Worm (Caenorhabditis elegans) whole organism, young adult: ENCODE measurements around the gene nhr-260.

ENCODE experiments used
- B0261.1 ChIP-seq: sonication (generic microtip); optimal IDR thresholded peaks from 2 replicates; lab custom pipeline; 2016; ENCODE audit warnings: mild to moderate bottlenecking, missing genetic modification characterization, moderate library complexity, missing compliant biosample characterization
- C17E4.6 ChIP-seq: fragments of 200-800 bp; sonication (Bioruptor generic); IDR thresholded peaks from 2 replicates; pipeline ENCODE4 v1.3.6; 2022; ENCODE audit warnings: missing genetic modification reagents, missing genetic modification characterization, missing compliant biosample characterization
- F10E7.11 ChIP-seq: sonication (generic microtip); optimal IDR thresholded peaks from 2 replicates; lab custom pipeline; 2017; ENCODE audit warnings: mild to moderate bottlenecking, missing genetic modification characterization, moderate library complexity, missing compliant biosample characterization
- F22D6.2 ChIP-seq: sonication (generic microtip); optimal IDR thresholded peaks from 2 replicates; lab custom pipeline; 2016; ENCODE audit warnings: mild to moderate bottlenecking, missing genetic modification characterization, missing compliant biosample characterization
- F37B4.10 ChIP-seq: fragments of 200-800 bp; sonication (Bioruptor generic); IDR thresholded peaks from 2 replicates; pipeline ENCODE4 v1.3.6; 2022; ENCODE audit warnings: missing genetic modification characterization, missing compliant biosample characterization
- F49E8.2 ChIP-seq: sonication (generic microtip); optimal IDR thresholded peaks from 3 replicates; lab custom pipeline; 2017; ENCODE audit warnings: missing genetic modification characterization, mild to moderate bottlenecking, missing compliant biosample characterization, antibody characterized with exemption, moderate library complexity; ENCODE audit not compliant: insufficient read depth
- K11D2.4 ChIP-seq: fragments of 200-800 bp; sonication (Bioruptor generic); IDR thresholded peaks from 2 replicates; pipeline ENCODE4 v1.3.6; 2022; ENCODE audit warnings: missing genetic modification reagents, missing genetic modification characterization, missing compliant biosample characterization
- K12H6.12 ChIP-seq: fragments of 200-800 bp; sonication (Bioruptor generic); optimal IDR thresholded peaks from 2 replicates; lab custom pipeline; 2018; ENCODE audit warnings: mild to moderate bottlenecking, missing genetic modification characterization, missing compliant biosample characterization
- Y53F4B.3 ChIP-seq: fragments of 200-800 bp; sonication (Bioruptor generic); IDR thresholded peaks from 2 replicates; pipeline ENCODE4 v1.3.6; 2022; ENCODE audit warnings: missing genetic modification reagents, missing genetic modification characterization, missing compliant biosample characterization
- Y53G8AR.9 ChIP-seq: fragments of 200-800 bp; sonication (Bioruptor generic); conservative IDR thresholded peaks from 2 replicates; pipeline ENCODE4 v1.3.6; 2022; ENCODE audit warnings: missing genetic modification reagents, missing genetic modification characterization, missing compliant biosample characterization
- Y67H2A.10 ChIP-seq: fragments of 200-800 bp; sonication (Bioruptor generic); conservative IDR thresholded peaks from 2 replicates; pipeline ENCODE4 v1.3.6; 2022; ENCODE audit warnings: missing genetic modification reagents, missing genetic modification characterization, missing compliant biosample characterization
- akir-1 ChIP-seq: fragments of 200-800 bp; sonication (Bioruptor generic); optimal IDR thresholded peaks from 2 replicates; lab custom pipeline; 2018; ENCODE audit warnings: mild to moderate bottlenecking, missing genetic modification characterization, moderate library complexity, missing compliant biosample characterization
- ama-1 ChIP-seq, 3 experiments: fragments of 150-350 bp in 1 of 3; sonication (generic microtip) in 2 of 3; optimal IDR thresholded peaks; 2 replicates each; lab custom pipeline; 2014 to 2018; ENCODE audit warnings: missing biosample characterization in 2 of 3, missing genetic modification characterization in 2 of 3, missing genetic modification reagents in 2 of 3
- aptf-3 ChIP-seq: fragments of 200-800 bp; sonication (Bioruptor generic); IDR thresholded peaks from 2 replicates; pipeline ENCODE4 v1.3.6; 2022; ENCODE audit warnings: missing genetic modification characterization, missing compliant biosample characterization
- atf-7 ChIP-seq: sonication (generic microtip); optimal IDR thresholded peaks from 2 replicates; lab custom pipeline; 2017; ENCODE audit warnings: mild to moderate bottlenecking, missing genetic modification characterization, missing compliant biosample characterization
- attf-6 ChIP-seq: fragments of 200-800 bp; sonication (Bioruptor generic); IDR thresholded peaks from 2 replicates; pipeline ENCODE4 v1.3.6; 2022; ENCODE audit warnings: missing genetic modification reagents, missing genetic modification characterization, missing compliant biosample characterization
- bed-2 ChIP-seq: fragments of 200-800 bp; sonication (Bioruptor generic); IDR thresholded peaks from 2 replicates; pipeline ENCODE4 v1.3.6; 2022; ENCODE audit warnings: missing genetic modification reagents, missing genetic modification characterization, missing compliant biosample characterization
- ceh-27 ChIP-seq: fragments of 200-800 bp; sonication (Bioruptor generic); optimal IDR thresholded peaks from 2 replicates; lab custom pipeline; 2018; ENCODE audit warnings: mild to moderate bottlenecking, missing genetic modification characterization, moderate library complexity, missing compliant biosample characterization
- ceh-79 ChIP-seq: sonication (generic microtip); optimal IDR thresholded peaks from 2 replicates; lab custom pipeline; 2017; ENCODE audit warnings: mild to moderate bottlenecking, missing genetic modification characterization, missing compliant biosample characterization
- ceh-91 ChIP-seq: fragments of 200-800 bp; sonication (Bioruptor generic); IDR thresholded peaks from 2 replicates; pipeline ENCODE4 v1.3.6; 2022; ENCODE audit warnings: missing genetic modification reagents, missing genetic modification characterization, missing compliant biosample characterization
- efl-1 ChIP-seq: fragments of 150-350 bp; optimal IDR thresholded peaks from 2 replicates; lab custom pipeline; 2014; ENCODE audit warnings: missing biosample characterization, missing genetic modification reagents, missing genetic modification characterization
- egrh-3 ChIP-seq: fragments of 200-800 bp; sonication (Bioruptor generic); IDR thresholded peaks from 2 replicates; pipeline ENCODE4 v1.3.6; 2022; ENCODE audit warnings: missing genetic modification reagents, missing genetic modification characterization, missing compliant biosample characterization
- ets-4 ChIP-seq: fragments of 200-800 bp; sonication (Bioruptor generic); optimal IDR thresholded peaks from 2 replicates; lab custom pipeline; 2018; ENCODE audit warnings: mild to moderate bottlenecking, missing genetic modification characterization, missing compliant biosample characterization
- fkh-3 ChIP-seq: sonication (generic microtip); optimal IDR thresholded peaks from 2 replicates; lab custom pipeline; 2016; ENCODE audit warnings: mild to moderate bottlenecking, missing genetic modification characterization, missing compliant biosample characterization
- gei-17 ChIP-seq: fragments of 200-800 bp; sonication (Bioruptor generic); optimal IDR thresholded peaks from 2 replicates; lab custom pipeline; 2018; ENCODE audit warnings: mild to moderate bottlenecking, missing genetic modification characterization, missing compliant biosample characterization
- hlh-12 ChIP-seq: sonication (generic microtip); optimal IDR thresholded peaks from 2 replicates; lab custom pipeline; 2016; ENCODE audit warnings: missing genetic modification characterization, missing compliant biosample characterization
- hlh-26 ChIP-seq: fragments of 200-800 bp; sonication (Bioruptor generic); conservative IDR thresholded peaks from 2 replicates; pipeline ENCODE4 v1.3.6; 2022; ENCODE audit warnings: missing genetic modification reagents, missing genetic modification characterization, missing compliant biosample characterization
- hmg-1.2 ChIP-seq: fragments of 200-800 bp; sonication (Bioruptor generic); IDR thresholded peaks from 2 replicates; pipeline ENCODE4 v1.3.6; 2022; ENCODE audit warnings: missing genetic modification reagents, missing genetic modification characterization, missing compliant biosample characterization
- hsf-1 ChIP-seq: fragments of 200-800 bp; sonication (Bioruptor generic); IDR thresholded peaks from 2 replicates; pipeline ENCODE4 v1.3.6; 2022; ENCODE audit warnings: missing genetic modification reagents, missing genetic modification characterization, missing compliant biosample characterization
- lag-1 ChIP-seq: fragments of 200-800 bp; sonication (Bioruptor generic); IDR thresholded peaks from 2 replicates; pipeline ENCODE4 v1.3.6; 2022; ENCODE audit warnings: missing genetic modification reagents, missing genetic modification characterization, missing compliant biosample characterization
- mel-28 ChIP-seq: sonication (generic microtip); optimal IDR thresholded peaks from 2 replicates; lab custom pipeline; 2016; ENCODE audit warnings: borderline replicate concordance, mild to moderate bottlenecking, missing genetic modification characterization, missing compliant biosample characterization
- mes-4 ChIP-seq: sonication (generic microtip); optimal IDR thresholded peaks from 2 replicates; lab custom pipeline; 2016; ENCODE audit warnings: missing genotype, missing genetic modification characterization, missing compliant biosample characterization
- nfya-1 ChIP-seq: sonication (generic microtip); optimal IDR thresholded peaks from 2 replicates; lab custom pipeline; 2017; ENCODE audit warnings: antibody characterized with exemption, missing compliant biosample characterization, missing genetic modification characterization, borderline replicate concordance; ENCODE audit not compliant: insufficient read depth
- rcor-1 ChIP-seq: fragments of 200-800 bp; sonication (Bioruptor generic); IDR thresholded peaks from 2 replicates; pipeline ENCODE4 v1.3.6; 2022; ENCODE audit warnings: missing genetic modification reagents, missing genetic modification characterization, missing compliant biosample characterization
- unc-130 ChIP-seq: sonication (generic microtip); optimal IDR thresholded peaks from 2 replicates; lab custom pipeline; 2016; ENCODE audit warnings: missing genetic modification reagents, missing genetic modification characterization, missing compliant biosample characterization
- ztf-18 ChIP-seq: sonication (generic microtip); optimal IDR thresholded peaks from 2 replicates; lab custom pipeline; 2016; ENCODE audit warnings: missing genotype, mild to moderate bottlenecking, missing genetic modification characterization, missing compliant biosample characterization
- ztf-28 ChIP-seq: fragments of 200-800 bp; sonication (Bioruptor generic); IDR thresholded peaks from 2 replicates; pipeline ENCODE4 v1.3.6; 2022; ENCODE audit warnings: missing genetic modification reagents, missing genetic modification characterization, missing compliant biosample characterization
- ztf-6 ChIP-seq: fragments of 200-800 bp; sonication (Bioruptor generic); IDR thresholded peaks from 2 replicates; pipeline ENCODE4 v1.3.6; 2022; ENCODE audit warnings: missing genetic modification reagents, missing genetic modification characterization, missing compliant biosample characterization

nhr-260 gene

DNA sequence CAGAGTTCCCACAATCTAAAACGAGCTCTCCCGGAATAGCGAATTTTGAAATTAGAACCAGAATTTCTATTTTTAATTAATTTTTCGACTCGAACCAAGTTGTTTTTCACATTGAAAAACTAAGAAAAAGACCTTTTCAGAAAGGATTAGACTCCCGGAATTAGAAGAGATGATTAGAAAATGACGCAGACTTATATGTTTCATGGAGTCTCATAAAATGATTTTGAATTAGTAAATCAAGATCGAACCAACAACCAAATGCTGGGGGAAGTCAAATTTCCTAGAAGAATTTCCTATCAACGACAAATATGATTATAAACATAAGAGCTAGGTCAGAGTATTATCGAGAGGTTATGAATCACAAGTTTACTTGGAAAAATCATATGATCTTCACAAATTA, 22.8 kb downstream of the nhr-260 start:
- TF ChIP-seq ztf-18 (tag; lab: Kevin White, UChicago) (no peak), unc-130 (GFP tag; lab: Kevin White, UChicago) (no peak)

DNA sequence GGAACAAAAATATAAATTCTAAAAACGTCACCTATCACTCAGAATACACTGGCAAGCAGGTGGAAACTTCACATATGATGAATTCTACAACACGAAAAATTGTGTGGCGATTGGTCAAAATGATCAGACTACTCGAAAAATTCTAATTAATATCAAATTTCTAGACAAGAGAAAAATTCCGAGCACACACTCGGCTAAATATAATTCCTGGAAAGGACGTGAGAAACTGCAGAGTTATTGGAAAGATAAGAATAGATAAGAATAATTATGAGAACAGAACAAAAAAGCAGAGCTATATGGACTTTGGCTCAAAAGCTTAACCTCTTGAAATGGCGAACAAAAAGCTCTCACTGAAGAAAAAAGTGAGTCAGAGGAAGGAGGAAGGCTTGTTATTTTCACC, 24.2 kb downstream of the nhr-260 start:
- TF ChIP-seq mel-28 (tag; lab: Kevin White, UChicago) (no peak), lag-1 (no peak), ama-1 (optimal IDR thresholded peaks at IDR 0.05; lab: Kevin White, UChicago) (no peak), ama-1 (GFP tag; optimal IDR thresholded peaks at IDR 0.05; lab: Kevin White, UChicago) (no peak), ceh-27 (GFP tag; lab: Kevin White, UChicago) (no peak), unc-130 (GFP tag; lab: Kevin White, UChicago) (no peak), ceh-79 (no peak), fkh-3 (no peak), F22D6.2 (tag; lab: Kevin White, UChicago) (no peak), B0261.1 (no peak), atf-7 (tag; lab: Kevin White, UChicago) (no peak), ceh-91 (GFP tag; lab: Robert Waterston, UW) (no peak), hlh-12 (tag; lab: Kevin White, UChicago) (no peak), ztf-28 (GFP tag; lab: Robert Waterston, UW) (no peak)

DNA sequence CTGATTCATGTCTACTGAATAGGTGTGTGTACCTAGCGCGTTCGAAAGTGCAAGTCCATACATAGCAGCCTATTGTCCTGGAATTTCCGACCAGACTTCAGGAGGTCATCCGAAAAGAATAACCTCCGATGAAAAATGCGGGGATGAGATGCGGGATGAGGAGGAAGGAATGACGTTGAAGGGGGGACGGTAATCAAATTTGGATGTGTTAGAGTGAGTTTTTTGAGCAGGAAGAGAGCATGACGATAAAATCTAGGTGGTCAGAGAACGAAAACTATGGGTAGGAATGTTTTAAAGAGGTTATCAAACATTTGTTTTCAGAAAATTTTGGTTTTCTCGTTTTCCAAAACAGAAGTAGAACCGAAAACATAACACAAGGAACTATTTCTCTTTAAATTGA, 25.4 kb downstream of the nhr-260 start:
- TF ChIP-seq mes-4 (tag; lab: Kevin White, UChicago) (no peak), bed-2 (no peak), egrh-3 (GFP tag; lab: Robert Waterston, UW) (no peak), hmg-1.2 (no peak), nfya-1 (tag; lab: Kevin White, UChicago) (no peak), akir-1 (GFP tag; lab: Kevin White, UChicago) (no peak), ztf-18 (tag; lab: Kevin White, UChicago) (no peak), mel-28 (tag; lab: Kevin White, UChicago) (no peak), aptf-3 (GFP tag; lab: Robert Waterston, UW) (no peak), Y53F4B.3 (GFP tag; lab: Robert Waterston, UW) (no peak), Y53G8AR.9 (GFP tag; lab: Robert Waterston, UW) (no peak), Y67H2A.10 (no peak), ama-1 (optimal IDR thresholded peaks at IDR 0.05; lab: Kevin White, UChicago) (no peak), ama-1 (GFP tag; optimal IDR thresholded peaks at IDR 0.05; lab: Kevin White, UChicago) (no peak), C17E4.6 (GFP tag; lab: Robert Waterston, UW) (no peak), hsf-1 (no peak), hlh-26 (GFP tag; lab: Robert Waterston, UW) (no peak), ets-4 (GFP tag; lab: Kevin White, UChicago) (no peak), K11D2.4 (GFP tag; lab: Robert Waterston, UW) (no peak)

DNA sequence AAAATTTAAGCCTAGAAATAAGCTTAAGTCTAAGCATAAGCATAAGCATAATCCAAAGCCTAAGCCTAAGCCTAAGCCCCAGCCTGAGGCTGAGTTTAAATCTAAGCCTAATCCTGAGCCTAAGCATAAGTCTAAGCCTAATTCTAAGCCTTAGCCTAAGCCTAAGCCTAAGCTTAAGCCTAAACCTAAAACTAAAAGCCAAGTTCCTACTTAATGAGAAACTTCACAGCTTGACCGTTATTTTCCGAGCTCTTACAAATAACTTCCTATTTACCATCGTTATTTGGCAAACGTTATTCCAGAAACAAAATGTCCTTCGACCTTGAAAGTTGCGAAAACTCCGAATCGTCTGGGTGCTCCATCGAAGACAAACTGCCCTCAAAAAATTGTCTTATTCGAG, 29.7 kb downstream of the nhr-260 start, which contains the start of gene C38C3.4:
C38C3.4 (plus strand) TSS at position 301 of the 400 bp plus-strand sequence.
- no peak for TF ChIP-seq K12H6.12 (tag; lab: Kevin White, UChicago)
- TF ChIP-seq ceh-91 (GFP tag; lab: Robert Waterston, UW) = no peak
- TF ChIP-seq efl-1 = no peak
- no peak for TF ChIP-seq mel-28 (tag; lab: Kevin White, UChicago)
- no peak for TF ChIP-seq F10E7.11 (tag; lab: Kevin White, UChicago)
- TF ChIP-seq rcor-1 (GFP tag; lab: Robert Waterston, UW) = no peak
- TF ChIP-seq hsf-1 = no peak
- TF ChIP-seq C17E4.6 (GFP tag; lab: Robert Waterston, UW) = no peak
- no peak for TF ChIP-seq gei-17
- TF ChIP-seq F49E8.2 = no peak
- TF ChIP-seq ztf-6 = no peak
- TF ChIP-seq attf-6 (GFP tag; lab: Robert Waterston, UW) = no peak
- TF ChIP-seq Y53G8AR.9 (GFP tag; lab: Robert Waterston, UW) = no peak
- no peak for TF ChIP-seq F37B4.10 (GFP tag; lab: Robert Waterston, UW)
